Worm (Caenorhabditis elegans) whole organism, L1 larva: ENCODE results near the gene clec-186.
A peak's percentile ranks its signal among the peaks of the same experiment; 100 is the strongest.

Experiments used
- C04F5.9 ChIP-seq: sonication (generic microtip); optimal IDR thresholded peaks from 2 replicates; lab custom pipeline; 2016; ENCODE audit warnings: missing genetic modification characterization, missing compliant biosample characterization
- C16A3.4 ChIP-seq: fragments of 150-350 bp; optimal IDR thresholded peaks from 2 replicates; lab custom pipeline; 2014; ENCODE audit warnings: missing biosample characterization, missing genetic modification characterization
- C34B4.2 ChIP-seq: sonication (generic microtip); optimal IDR thresholded peaks from 2 replicates; lab custom pipeline; 2017; ENCODE audit warnings: mild to moderate bottlenecking, missing genetic modification characterization, missing compliant biosample characterization
- F16B12.6 ChIP-seq: fragments of 150-350 bp; optimal IDR thresholded peaks from 2 replicates; lab custom pipeline; 2014; ENCODE audit warnings: missing biosample characterization, missing genetic modification characterization
- alr-1 ChIP-seq: fragments of 200-800 bp; sonication (Bioruptor generic); optimal IDR thresholded peaks from 2 replicates; lab custom pipeline; 2018; ENCODE audit warnings: borderline replicate concordance, mild to moderate bottlenecking, missing genetic modification characterization, missing compliant biosample characterization
- ceh-63 ChIP-seq: fragments of 200-800 bp; sonication (Bioruptor generic); optimal IDR thresholded peaks from 2 replicates; lab custom pipeline; 2018; ENCODE audit warnings: mild to moderate bottlenecking, missing genetic modification characterization, missing compliant biosample characterization
- ceh-8 ChIP-seq: fragments of 200-800 bp; sonication (Bioruptor generic); optimal IDR thresholded peaks from 2 replicates; lab custom pipeline; 2018; ENCODE audit warnings: mild to moderate bottlenecking, missing genetic modification characterization, moderate library complexity, missing compliant biosample characterization
- ceh-82 ChIP-seq, 3 experiments: fragments of 150-350 bp in 1 of 3; sonication (generic microtip) in 2 of 3; optimal IDR thresholded peaks; 2 replicates each; lab custom pipeline; 2014 to 2017; ENCODE audit warnings: missing biosample characterization in 3 of 3, missing genetic modification characterization in 3 of 3
- ceh-88 ChIP-seq: fragments of 200-800 bp; sonication (Bioruptor generic); IDR thresholded peaks from 2 replicates; pipeline ENCODE4 v1.3.6; 2022; ENCODE audit warnings: missing genetic modification characterization, missing compliant biosample characterization
- efl-1 ChIP-seq, 4 experiments: fragments of 150-350 bp; optimal IDR thresholded peaks in 3 of 4; peaks in 1 of 4; 1 replicate in 1 of 4; 2 replicates in 3 of 4; lab custom pipeline; 2014; ENCODE audit warnings: missing biosample characterization in 2 of 4, missing genetic modification characterization in 2 of 4, missing genetic modification reagents in 2 of 4
- egl-13 ChIP-seq: sonication (generic microtip); optimal IDR thresholded peaks from 2 replicates; lab custom pipeline; 2016; ENCODE audit warnings: missing genotype, missing genetic modification reagents, missing genetic modification characterization, missing compliant biosample characterization
- elt-2 ChIP-seq: sonication (generic microtip); optimal IDR thresholded peaks from 2 replicates; lab custom pipeline; 2016; ENCODE audit warnings: missing genetic modification characterization, mild to moderate bottlenecking, inconsistent platforms, missing compliant biosample characterization, missing genetic modification reagents
- elt-3 ChIP-seq, 6 experiments: fragments of 150-350 bp in 1 of 6; sonication (generic microtip); optimal IDR thresholded peaks; 2 replicates each; lab custom pipeline; 2017 to 2018; ENCODE audit warnings: missing biosample characterization in 6 of 6, missing genetic modification characterization in 6 of 6, inconsistent platforms in 1 of 6
- fkh-4 ChIP-seq: sonication (generic microtip); optimal IDR thresholded peaks from 2 replicates; lab custom pipeline; 2016; ENCODE audit warnings: missing compliant biosample characterization, missing genetic modification characterization, borderline replicate concordance
- fkh-8 ChIP-seq: sonication (generic microtip); optimal IDR thresholded peaks from 2 replicates; lab custom pipeline; 2016; ENCODE audit warnings: mild to moderate bottlenecking, missing genetic modification characterization, missing compliant biosample characterization
- grh-1 ChIP-seq: fragments of 200-800 bp; sonication (Bioruptor generic); IDR thresholded peaks from 2 replicates; pipeline ENCODE4 v1.3.6; 2022; ENCODE audit warnings: missing genetic modification reagents, missing genetic modification characterization, missing compliant biosample characterization
- hlh-17 ChIP-seq: fragments of 200-800 bp; sonication (Bioruptor generic); optimal IDR thresholded peaks from 2 replicates; lab custom pipeline; 2018; ENCODE audit warnings: missing genetic modification characterization, mild to moderate bottlenecking, missing compliant biosample characterization, moderate library complexity, borderline replicate concordance
- hlh-4 ChIP-seq: sonication (generic microtip); optimal IDR thresholded peaks from 2 replicates; lab custom pipeline; 2016; ENCODE audit warnings: mild to moderate bottlenecking, missing genetic modification characterization, missing compliant biosample characterization
- irx-1 ChIP-seq: sonication (generic microtip); optimal IDR thresholded peaks from 2 replicates; lab custom pipeline; 2016; ENCODE audit warnings: missing genetic modification characterization, missing compliant biosample characterization
- isw-1 ChIP-seq: fragments of 200-800 bp; sonication (Bioruptor generic); IDR thresholded peaks from 2 replicates; pipeline ENCODE4 v1.3.6; 2022; ENCODE audit warnings: missing genetic modification characterization, missing compliant biosample characterization
- jun-1 ChIP-seq: fragments of 150-350 bp; optimal IDR thresholded peaks from 2 replicates; lab custom pipeline; 2014; ENCODE audit warnings: missing biosample characterization, missing genetic modification reagents, missing genetic modification characterization
- lin-14 ChIP-seq: fragments of 200-800 bp; sonication (Bioruptor generic); optimal IDR thresholded peaks from 2 replicates; lab custom pipeline; 2018; ENCODE audit warnings: mild to moderate bottlenecking, missing genetic modification characterization, moderate library complexity, missing compliant biosample characterization
- lin-35 ChIP-seq, 2 experiments: fragments of 150-350 bp; optimal IDR thresholded peaks; 2 replicates each; lab custom pipeline; 2014; ENCODE audit warnings: missing biosample characterization in 2 of 2, missing genetic modification characterization in 2 of 2, missing genetic modification reagents in 2 of 2
- lir-3 ChIP-seq: sonication (generic microtip); optimal IDR thresholded peaks from 2 replicates; lab custom pipeline; 2016; ENCODE audit warnings: mild to moderate bottlenecking, missing genetic modification characterization, moderate library complexity, missing compliant biosample characterization; ENCODE audit not compliant: poor library complexity
- lsy-2 ChIP-seq, 2 experiments: fragments of 150-350 bp; optimal IDR thresholded peaks; 2 replicates each; lab custom pipeline; 2014; ENCODE audit warnings: missing biosample characterization in 2 of 2, missing genetic modification characterization in 2 of 2
- mef-2 ChIP-seq: fragments of 150-350 bp; optimal IDR thresholded peaks from 2 replicates; lab custom pipeline; 2014; ENCODE audit warnings: missing biosample characterization, missing genetic modification characterization
- mep-1 ChIP-seq: fragments of 150-350 bp; optimal IDR thresholded peaks from 2 replicates; lab custom pipeline; 2014; ENCODE audit warnings: missing biosample characterization, missing genetic modification characterization
- nhr-11 ChIP-seq: fragments of 150-350 bp; optimal IDR thresholded peaks from 2 replicates; lab custom pipeline; 2014; ENCODE audit warnings: missing biosample characterization, missing genetic modification characterization
- nhr-12 ChIP-seq: sonication (generic microtip); optimal IDR thresholded peaks from 2 replicates; lab custom pipeline; 2017; ENCODE audit warnings: missing biosample characterization, missing genetic modification characterization
- nhr-20 ChIP-seq: sonication (generic microtip); optimal IDR thresholded peaks from 2 replicates; lab custom pipeline; 2016; ENCODE audit warnings: mild to moderate bottlenecking, missing genetic modification characterization, missing compliant biosample characterization
- nhr-237 ChIP-seq: fragments of 150-350 bp; optimal IDR thresholded peaks from 2 replicates; lab custom pipeline; 2014; ENCODE audit warnings: missing biosample characterization, missing genetic modification characterization
- nhr-47 ChIP-seq: sonication (generic microtip); optimal IDR thresholded peaks from 2 replicates; lab custom pipeline; 2016; ENCODE audit warnings: mild to moderate bottlenecking, missing genetic modification characterization, moderate library complexity, missing compliant biosample characterization
- nhr-71 ChIP-seq: sonication (generic microtip); optimal IDR thresholded peaks from 2 replicates; lab custom pipeline; 2016; ENCODE audit warnings: mild to moderate bottlenecking, missing genetic modification characterization, moderate library complexity, missing compliant biosample characterization
- nhr-76 ChIP-seq: sonication (generic microtip); optimal IDR thresholded peaks from 2 replicates; lab custom pipeline; 2017; ENCODE audit warnings: missing biosample characterization, missing genetic modification characterization
- nhr-77 ChIP-seq: fragments of 150-350 bp; optimal IDR thresholded peaks from 2 replicates; lab custom pipeline; 2014; ENCODE audit warnings: missing biosample characterization, missing genetic modification characterization
- nhr-84 ChIP-seq: sonication (generic microtip); optimal IDR thresholded peaks from 2 replicates; lab custom pipeline; 2017; ENCODE audit warnings: missing biosample characterization, missing genetic modification characterization
- nhr-90 ChIP-seq: sonication (generic microtip); optimal IDR thresholded peaks from 2 replicates; lab custom pipeline; 2016; ENCODE audit warnings: mild to moderate bottlenecking, missing genetic modification characterization, missing compliant biosample characterization; ENCODE audit not compliant: poor library complexity
- pqm-1 ChIP-seq: sonication (generic microtip); optimal IDR thresholded peaks from 3 replicates; lab custom pipeline; 2017; ENCODE audit warnings: missing biosample characterization, missing genetic modification characterization
- rnt-1 ChIP-seq: sonication (generic microtip); optimal IDR thresholded peaks from 2 replicates; lab custom pipeline; 2016; ENCODE audit warnings: mild to moderate bottlenecking, missing genetic modification characterization, moderate library complexity, missing compliant biosample characterization
- skn-1 ChIP-seq: fragments of 150-350 bp; optimal IDR thresholded peaks from 2 replicates; lab custom pipeline; 2014; ENCODE audit warnings: missing biosample characterization, missing genetic modification characterization
- snu-23 ChIP-seq: sonication (generic microtip); optimal IDR thresholded peaks from 2 replicates; lab custom pipeline; 2016; ENCODE audit warnings: missing genetic modification characterization, missing compliant biosample characterization
- sox-4 ChIP-seq: sonication (generic microtip); optimal IDR thresholded peaks from 2 replicates; lab custom pipeline; 2016; ENCODE audit warnings: missing genetic modification characterization, missing compliant biosample characterization
- sup-37 ChIP-seq: fragments of 200-800 bp; sonication (Bioruptor generic); optimal IDR thresholded peaks from 2 replicates; lab custom pipeline; 2018; ENCODE audit warnings: mild to moderate bottlenecking, missing genetic modification characterization, missing compliant biosample characterization
- tbx-2 ChIP-seq: sonication (generic microtip); optimal IDR thresholded peaks from 2 replicates; lab custom pipeline; 2016; ENCODE audit warnings: missing genetic modification characterization, missing compliant biosample characterization
- unc-30 ChIP-seq: sonication (generic microtip); optimal IDR thresholded peaks from 2 replicates; lab custom pipeline; 2017; ENCODE audit warnings: missing biosample characterization, missing genetic modification characterization
- unc-86 ChIP-seq: sonication (generic microtip); optimal IDR thresholded peaks from 2 replicates; lab custom pipeline; 2016; ENCODE audit warnings: missing genetic modification characterization, missing compliant biosample characterization
- unc-98 ChIP-seq: fragments of 200-800 bp; sonication (Bioruptor generic); IDR thresholded peaks from 2 replicates; pipeline ENCODE4 v1.3.6; 2022; ENCODE audit warnings: missing genetic modification characterization, missing compliant biosample characterization

The clec-186 gene

DNA sequence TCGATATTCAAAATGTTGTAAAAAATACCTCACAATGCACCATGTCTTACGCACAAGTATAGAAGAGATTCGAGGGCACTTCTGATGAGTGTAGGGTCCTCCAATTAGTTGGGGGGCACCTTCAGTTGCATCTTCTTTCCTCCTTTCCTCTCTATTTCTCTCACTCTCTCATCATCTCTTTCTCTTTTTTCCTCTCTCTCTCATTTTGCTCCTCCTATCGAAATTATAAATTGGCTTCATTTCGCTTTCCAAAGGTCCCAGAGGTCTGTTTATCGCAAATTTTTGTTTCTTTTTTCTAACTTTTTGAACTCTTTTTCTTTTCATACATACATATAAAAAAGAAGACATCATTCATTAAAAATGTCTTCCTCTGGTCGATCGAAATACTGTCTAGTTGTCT lies 23.0 kb upstream of the clec-186 start (continued):
- no peak for TF ChIP-seq fkh-4 (tag; lab: Kevin White, UChicago)
- no peak for TF ChIP-seq nhr-237 (tag; lab: Kevin White, UChicago)
- TF ChIP-seq ceh-8, result no peak
- no peak for TF ChIP-seq rnt-1 (tag; lab: Kevin White, UChicago)
- TF ChIP-seq C34B4.2 (tag; lab: Kevin White, UChicago), result no peak
- no peak for TF ChIP-seq unc-30 (tag; lab: Kevin White, UChicago)
- peak; percentile 3 for TF ChIP-seq nhr-20
- peak in 1 of 2 experiments; percentile 24 for TF ChIP-seq lsy-2 (tag; optimal IDR thresholded peaks at IDR 0.05; lab: Kevin White, UChicago)
- no peak for TF ChIP-seq sup-37
- TF ChIP-seq skn-1 (tag; lab: Kevin White, UChicago), result no peak
- no peak for TF ChIP-seq hlh-17 (GFP tag; lab: Kevin White, UChicago)
- no peak for TF ChIP-seq irx-1 (tag; lab: Kevin White, UChicago)

DNA sequence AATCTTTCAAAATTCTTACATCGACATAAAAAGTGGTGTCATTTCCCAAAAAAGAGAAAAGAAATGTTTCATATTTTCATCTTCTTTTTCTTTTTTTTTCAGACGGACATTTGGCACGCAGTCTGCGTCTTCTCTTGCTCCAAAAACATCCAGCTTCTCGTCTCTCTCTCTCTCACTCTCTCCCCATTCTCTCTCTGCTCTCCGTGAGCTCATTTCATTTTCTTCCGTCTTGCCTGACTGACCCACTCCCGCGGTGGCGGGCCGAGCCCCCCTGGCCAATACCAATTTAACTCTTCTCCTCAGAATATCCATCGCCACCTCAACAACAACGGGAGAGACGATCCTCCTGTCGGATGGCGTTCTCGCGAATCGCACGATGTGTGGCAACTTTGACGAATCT lies 20.3 kb upstream of the clec-186 start, which contains the start of gene txt-19:
txt-19 (plus strand) TSS at position 304 of the 400 bp plus-strand sequence.
- TF ChIP-seq nhr-11 (tag; lab: Kevin White, UChicago), result no peak
- no peak for TF ChIP-seq nhr-76 (tag; lab: Kevin White, UChicago)
- TF ChIP-seq jun-1 (tag; lab: Kevin White, UChicago), result no peak
- TF ChIP-seq skn-1 (tag; lab: Kevin White, UChicago), result no peak
- no peak for TF ChIP-seq nhr-77 (tag; lab: Kevin White, UChicago)
- TF ChIP-seq snu-23 (GFP tag; lab: Kevin White, UChicago), result no peak
- peak; percentile 6 to 14 for TF ChIP-seq efl-1 (optimal IDR thresholded peaks at IDR 0.05; lab: Kevin White, UChicago)
- TF ChIP-seq efl-1 (GFP tag; optimal IDR thresholded peaks at IDR 0.05 in 1 of 2; lab: Kevin White, UChicago), result no peak
- TF ChIP-seq nhr-84 (tag; lab: Kevin White, UChicago), result no peak
- TF ChIP-seq ceh-63 (GFP tag; lab: Kevin White, UChicago), result no peak
- TF ChIP-seq tbx-2 (tag; lab: Kevin White, UChicago), result peak; percentile 11
- no peak for TF ChIP-seq sox-4
- peak; percentile 21 for TF ChIP-seq nhr-47 (tag; lab: Kevin White, UChicago)
- TF ChIP-seq mef-2, result no peak
- no peak for TF ChIP-seq egl-13 (tag; lab: Kevin White, UChicago)
- TF ChIP-seq nhr-12 (tag; lab: Kevin White, UChicago), result no peak
- TF ChIP-seq grh-1, result no peak
- no peak for TF ChIP-seq hlh-4 (tag; lab: Kevin White, UChicago)
- TF ChIP-seq unc-86 (tag; lab: Kevin White, UChicago), result peak; percentile 20
- no peak for TF ChIP-seq lir-3 (tag; lab: Kevin White, UChicago)
- no peak for TF ChIP-seq pqm-1
- no peak for TF ChIP-seq unc-98 (GFP tag; lab: Robert Waterston, UW)
- peak in 1 of 3 experiments; percentile 33 for TF ChIP-seq ceh-82 (tag; optimal IDR thresholded peaks at IDR 0.05; lab: Kevin White, UChicago)
- peak; percentile 31 for TF ChIP-seq nhr-71
- TF ChIP-seq F16B12.6 (tag; lab: Kevin White, UChicago), result no peak
- peak in 1 of 2 experiments; percentile 31 for TF ChIP-seq lin-35 (GFP tag; optimal IDR thresholded peaks at IDR 0.05; lab: Kevin White, UChicago)
- TF ChIP-seq nhr-90 (tag; lab: Kevin White, UChicago), result no peak
- peak; percentile 46 for TF ChIP-seq fkh-8 (tag; lab: Kevin White, UChicago)
- TF ChIP-seq lsy-2 (tag; optimal IDR thresholded peaks at IDR 0.05; lab: Kevin White, UChicago), result peak in 1 of 2 experiments; percentile 39
- no peak for TF ChIP-seq alr-1 (tag; lab: Kevin White, UChicago)
- TF ChIP-seq nhr-20, result no peak
- TF ChIP-seq mep-1, result no peak
- peak; percentile 70 for TF ChIP-seq lin-14 (GFP tag; lab: Kevin White, UChicago)
- TF ChIP-seq elt-2 (tag; lab: Kevin White, UChicago), result no peak
- TF ChIP-seq ceh-88, result no peak
- TF ChIP-seq C04F5.9 (tag; lab: Kevin White, UChicago), result no peak
- TF ChIP-seq C16A3.4 (tag; lab: Kevin White, UChicago), result no peak
- no peak for TF ChIP-seq elt-3 (tag; optimal IDR thresholded peaks at IDR 0.05; lab: Kevin White, UChicago)
- TF ChIP-seq isw-1 (GFP tag; lab: Robert Waterston, UW), result no peak
- TF ChIP-seq nhr-237 (tag; lab: Kevin White, UChicago), result no peak
